Fruit fly (Drosophila melanogaster) whole organism, adult: Measurements from ENCODE around the gene Obp73a.

ENCODE experiments used
- CG11617 ChIP-seq: fragments of 200-800 bp; sonication (Bioruptor generic); optimal IDR thresholded peaks from 2 replicates; lab custom pipeline; 2017; ENCODE audit warnings: mild to moderate bottlenecking, missing biosample characterization, missing genetic modification reagents, missing genetic modification characterization
- CG1620 ChIP-seq: fragments of 200-800 bp; sonication (Bioruptor generic); optimal IDR thresholded peaks from 2 replicates; lab custom pipeline; 2016; ENCODE audit warnings: missing biosample characterization, missing genetic modification characterization
- kay ChIP-seq: fragments of 200-800 bp; sonication (Bioruptor generic); peaks from one replicate; lab custom pipeline; 2016; ENCODE audit warnings: missing biosample characterization, missing genetic modification characterization, borderline replicate concordance

dm6 chr3L:16978406-16978805 is 34.2 kb downstream of the Obp73a start:
- TF ChIP-seq CG1620 (GFP tag; lab: Kevin White, UChicago) (no peak), CG11617 (no peak), kay (GFP tag; lab: Kevin White, UChicago) (no peak)
